Worm (Caenorhabditis elegans) whole organism, L2 larva: Measurements from ENCODE around the gene R02D3.8.
A peak's percentile ranks its signal among the peaks of the same experiment; 100 is the strongest.

Source experiments
- ama-1 ChIP-seq: fragments of 150-350 bp; optimal IDR thresholded peaks from 2 replicates; lab custom pipeline; 2018; ENCODE audit warnings: inconsistent platforms
- fos-1 ChIP-seq: fragments of 150-350 bp; optimal IDR thresholded peaks from 2 replicates; lab custom pipeline; 2014; ENCODE audit warnings: missing biosample characterization, missing genetic modification characterization
- lsy-2 ChIP-seq, 2 experiments: fragments of 150-350 bp in 1 of 2; sonication (generic microtip) in 1 of 2; optimal IDR thresholded peaks; 2 replicates each; lab custom pipeline; 2014 to 2017; ENCODE audit warnings: missing biosample characterization in 2 of 2, missing genetic modification characterization in 2 of 2
- nhr-12 ChIP-seq: fragments of 150-350 bp; optimal IDR thresholded peaks from 2 replicates; lab custom pipeline; 2014; ENCODE audit warnings: missing biosample characterization, missing genetic modification characterization
- nhr-77 ChIP-seq: fragments of 150-350 bp; optimal IDR thresholded peaks from 2 replicates; lab custom pipeline; 2014; ENCODE audit warnings: missing biosample characterization, missing genetic modification characterization
- sem-4 ChIP-seq: fragments of 150-350 bp; optimal IDR thresholded peaks from 2 replicates; lab custom pipeline; 2014; ENCODE audit warnings: missing biosample characterization, missing genetic modification reagents, missing genetic modification characterization
- ztf-1 ChIP-seq: fragments of 200-800 bp; sonication (Bioruptor generic); conservative IDR thresholded peaks from 2 replicates; pipeline ENCODE4 v1.3.6; 2022; ENCODE audit warnings: missing genetic modification characterization, missing compliant biosample characterization

ce11 chrIV:210591-210990 lies 46.4 kb downstream of the R02D3.8 start:
- no peak for TF ChIP-seq ztf-1 (GFP tag; lab: Robert Waterston, UW)
- TF ChIP-seq lsy-2 (tag; optimal IDR thresholded peaks at IDR 0.05; lab: Kevin White, UChicago) = peak in 1 of 2 experiments; percentile 36
- TF ChIP-seq ama-1 = no peak
- no peak for TF ChIP-seq nhr-77 (tag; lab: Kevin White, UChicago)
- TF ChIP-seq nhr-12 = no peak
- TF ChIP-seq sem-4 (tag; lab: Kevin White, UChicago) = no peak
- peak; percentile 56 for TF ChIP-seq fos-1 (tag; lab: Kevin White, UChicago)
